Worm (Caenorhabditis elegans) whole organism, mixed stage, embryonic: ENCODE measurements around the gene cutl-26.

Experiments used
- M03D4.4 ChIP-seq: sonication (generic microtip); optimal IDR thresholded peaks from 2 replicates; lab custom pipeline; 2017; ENCODE audit warnings: mild to moderate bottlenecking, missing genetic modification characterization, missing compliant biosample characterization
- bed-3 ChIP-seq: fragments of 200-800 bp; sonication (Bioruptor generic); optimal IDR thresholded peaks from 3 replicates; lab custom pipeline; 2018; ENCODE audit warnings: mild to moderate bottlenecking, missing genetic modification characterization, moderate library complexity, missing compliant biosample characterization
- blmp-1 ChIP-seq: fragments of 150-350 bp; optimal IDR thresholded peaks from 2 replicates; lab custom pipeline; 2014; ENCODE audit warnings: missing biosample characterization, missing genetic modification characterization
- ceh-39 ChIP-seq: fragments of 150-350 bp; optimal IDR thresholded peaks from 2 replicates; lab custom pipeline; 2014; ENCODE audit warnings: missing biosample characterization, missing genetic modification characterization
- ceh-43 ChIP-seq: fragments of 200-800 bp; sonication (Bioruptor generic); optimal IDR thresholded peaks from 2 replicates; lab custom pipeline; 2018; ENCODE audit warnings: mild to moderate bottlenecking, missing genetic modification characterization, moderate library complexity, missing compliant biosample characterization
- ceh-83 ChIP-seq: fragments of 200-800 bp; sonication (Bioruptor generic); optimal IDR thresholded peaks from 2 replicates; lab custom pipeline; 2018; ENCODE audit warnings: mild to moderate bottlenecking, missing genetic modification characterization, missing compliant biosample characterization
- ces-1 ChIP-seq: fragments of 150-350 bp; optimal IDR thresholded peaks from 2 replicates; lab custom pipeline; 2014; ENCODE audit warnings: missing biosample characterization, missing genetic modification reagents, missing genetic modification characterization
- cnd-1 ChIP-seq: fragments of 200-800 bp; sonication (Bioruptor generic); optimal IDR thresholded peaks from 2 replicates; lab custom pipeline; 2018; ENCODE audit warnings: mild to moderate bottlenecking, missing genetic modification characterization, missing compliant biosample characterization
- elt-1 ChIP-seq: sonication (generic microtip); optimal IDR thresholded peaks from 2 replicates; lab custom pipeline; 2017; ENCODE audit warnings: missing genetic modification characterization, mild to moderate bottlenecking, missing compliant biosample characterization, antibody characterized with exemption, moderate library complexity, borderline replicate concordance; ENCODE audit not compliant: insufficient read depth
- elt-3 ChIP-seq: fragments of 150-350 bp; optimal IDR thresholded peaks from 2 replicates; lab custom pipeline; 2014; ENCODE audit warnings: missing biosample characterization, missing genetic modification characterization
- flh-1 ChIP-seq: fragments of 200-800 bp; sonication (Bioruptor generic); optimal IDR thresholded peaks from 2 replicates; lab custom pipeline; 2018; ENCODE audit warnings: mild to moderate bottlenecking, missing genetic modification characterization, moderate library complexity, missing compliant biosample characterization
- ham-2 ChIP-seq: fragments of 200-800 bp; sonication (Bioruptor generic); optimal IDR thresholded peaks from 2 replicates; lab custom pipeline; 2018; ENCODE audit warnings: mild to moderate bottlenecking, missing genetic modification characterization, missing compliant biosample characterization
- hlh-1 ChIP-seq: fragments of 150-350 bp; optimal IDR thresholded peaks from 2 replicates; lab custom pipeline; 2014; ENCODE audit warnings: missing biosample characterization, missing genetic modification reagents, missing genetic modification characterization
- lin-13 ChIP-seq: fragments of 150-350 bp; optimal IDR thresholded peaks from 2 replicates; lab custom pipeline; 2014; ENCODE audit warnings: missing biosample characterization, missing genetic modification characterization
- lsy-2 ChIP-seq: fragments of 150-350 bp; optimal IDR thresholded peaks from 2 replicates; lab custom pipeline; 2014; ENCODE audit warnings: missing biosample characterization, missing genetic modification characterization
- mab-5 ChIP-seq: fragments of 150-350 bp; optimal IDR thresholded peaks from 2 replicates; lab custom pipeline; 2014; ENCODE audit warnings: missing biosample characterization, missing genetic modification characterization
- mep-1 ChIP-seq: fragments of 150-350 bp; optimal IDR thresholded peaks from 2 replicates; lab custom pipeline; 2017; ENCODE audit warnings: missing biosample characterization, missing genetic modification reagents, missing genetic modification characterization, inconsistent platforms
- mls-2 ChIP-seq: sonication (generic microtip); optimal IDR thresholded peaks from 2 replicates; lab custom pipeline; 2016; ENCODE audit warnings: mild to moderate bottlenecking, missing genetic modification characterization, moderate library complexity, missing compliant biosample characterization
- nhr-12 ChIP-seq: fragments of 150-350 bp; optimal IDR thresholded peaks from 2 replicates; lab custom pipeline; 2014; ENCODE audit warnings: missing biosample characterization, missing genetic modification characterization
- nhr-2 ChIP-seq: fragments of 150-350 bp; optimal IDR thresholded peaks from 2 replicates; lab custom pipeline; 2014; ENCODE audit warnings: missing biosample characterization, missing genetic modification characterization
- nhr-237 ChIP-seq: fragments of 150-350 bp; optimal IDR thresholded peaks from 2 replicates; lab custom pipeline; 2014; ENCODE audit warnings: missing biosample characterization, missing genetic modification characterization
- nhr-76 ChIP-seq: sonication (generic microtip); optimal IDR thresholded peaks from 2 replicates; lab custom pipeline; 2017; ENCODE audit warnings: missing biosample characterization, missing genetic modification characterization
- pha-4 ChIP-seq: fragments of 150-350 bp; optimal IDR thresholded peaks from 2 replicates; lab custom pipeline; 2018; ENCODE audit warnings: missing biosample characterization, missing genetic modification reagents, missing genetic modification characterization
- sem-2 ChIP-seq: fragments of 200-800 bp; sonication (Bioruptor generic); optimal IDR thresholded peaks from 2 replicates; lab custom pipeline; 2018; ENCODE audit warnings: mild to moderate bottlenecking, missing genetic modification characterization, missing compliant biosample characterization
- sptf-1 ChIP-seq: sonication (generic microtip); optimal IDR thresholded peaks from 2 replicates; lab custom pipeline; 2017; ENCODE audit warnings: mild to moderate bottlenecking, missing genetic modification characterization, moderate library complexity, missing compliant biosample characterization
- tbx-8 ChIP-seq: fragments of 200-800 bp; sonication (Bioruptor generic); optimal IDR thresholded peaks from 2 replicates; lab custom pipeline; 2018; ENCODE audit warnings: mild to moderate bottlenecking, missing genetic modification characterization, moderate library complexity, missing compliant biosample characterization
- unc-120 ChIP-seq: sonication (generic microtip); optimal IDR thresholded peaks from 2 replicates; lab custom pipeline; 2017; ENCODE audit warnings: missing genetic modification characterization, missing compliant biosample characterization; ENCODE audit not compliant: poor library complexity, severe bottlenecking
- unc-39 ChIP-seq: fragments of 150-350 bp; optimal IDR thresholded peaks from 2 replicates; lab custom pipeline; 2014; ENCODE audit warnings: missing biosample characterization, missing genetic modification characterization
- unc-62 ChIP-seq: fragments of 150-350 bp; optimal IDR thresholded peaks from 2 replicates; lab custom pipeline; 2014; ENCODE audit warnings: missing biosample characterization, missing genetic modification reagents, missing genetic modification characterization
- zip-8 ChIP-seq: fragments of 150-350 bp; optimal IDR thresholded peaks from 2 replicates; lab custom pipeline; 2014; ENCODE audit warnings: missing biosample characterization, missing genetic modification characterization

cutl-26 gene

DNA sequence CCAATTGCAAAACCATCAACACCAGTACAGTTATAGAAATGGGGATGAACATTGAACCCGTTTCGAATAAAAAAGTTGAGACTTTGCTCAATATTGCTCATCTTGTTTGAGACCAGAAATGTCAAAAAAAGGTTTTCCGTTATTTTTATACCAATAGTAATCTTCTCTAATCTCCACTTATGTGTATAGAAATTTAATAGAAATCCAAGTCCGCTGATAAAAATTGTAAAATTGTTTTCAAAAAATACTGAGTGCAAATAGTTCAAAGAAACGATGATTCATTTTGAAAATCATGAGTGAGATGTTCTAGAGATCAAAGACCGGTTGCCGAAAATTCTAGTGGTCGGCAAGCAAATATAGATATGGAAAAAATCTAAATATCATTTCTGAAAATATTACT lies 11.8 kb upstream of the cutl-26 start, which contains the start of gene Y55F3C.10:
TSS of gene Y55F3C.10 (minus strand) at position 101 of the 400 bp plus-strand sequence.
- TF ChIP-seq ceh-83 (GFP tag; lab: Kevin White, UChicago) = no peak
- no peak for TF ChIP-seq nhr-76 (tag; lab: Kevin White, UChicago)
- no peak for TF ChIP-seq mep-1 (tag; lab: Kevin White, UChicago)

DNA sequence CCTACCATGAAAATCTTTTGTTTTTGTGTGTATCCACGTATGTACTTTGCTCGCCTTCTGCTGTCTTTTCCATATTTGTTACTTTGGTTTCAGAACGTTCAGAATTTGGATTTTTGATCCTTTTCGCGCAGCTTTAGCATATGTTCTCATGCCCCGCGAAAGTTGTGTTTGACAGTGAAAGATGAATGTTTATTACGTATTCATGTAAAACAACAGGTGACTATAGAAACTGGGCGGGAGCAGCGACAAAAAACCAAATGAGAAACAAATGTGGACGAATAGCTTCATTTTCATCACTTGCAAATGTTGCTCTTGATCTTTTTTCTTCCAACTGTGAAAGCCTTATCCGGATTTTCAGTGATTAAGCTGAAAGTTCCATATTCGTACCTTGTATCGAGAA lies 8.8 kb upstream of the cutl-26 start, which contains the start of gene clec-164:
TSS of gene clec-164 (plus strand) at position 301 of the 400 bp plus-strand sequence.
- TF ChIP-seq ceh-39 (tag; lab: Kevin White, UChicago) (no peak), unc-62 (GFP tag; lab: Kevin White, UChicago) (no peak), sem-2 (GFP tag; lab: Kevin White, UChicago) (no peak), elt-3 (no peak), nhr-237 (tag; lab: Kevin White, UChicago) (no peak), cnd-1 (tag; lab: Kevin White, UChicago) (no peak), unc-39 (tag; lab: Kevin White, UChicago) (no peak), flh-1 (no peak), lsy-2 (tag; lab: Kevin White, UChicago) (no peak), ces-1 (GFP tag; lab: Kevin White, UChicago) (no peak), nhr-12 (tag; lab: Kevin White, UChicago) (no peak), ceh-43 (no peak), hlh-1 (tag; lab: Kevin White, UChicago) (no peak), mls-2 (tag; lab: Kevin White, UChicago) (no peak), mep-1 (tag; lab: Kevin White, UChicago) (no peak), zip-8 (tag; lab: Kevin White, UChicago) (no peak)
- TF ChIP-seq, all 35 proteins: peak for 0

- no peak for TF ChIP-seq unc-39 (tag; lab: Kevin White, UChicago)
- no peak for TF ChIP-seq bed-3
- TF ChIP-seq mls-2 (tag; lab: Kevin White, UChicago) = no peak
- TF ChIP-seq ceh-83 (GFP tag; lab: Kevin White, UChicago) = peak; percentile 4
- peak; percentile 93 for TF ChIP-seq ces-1 (GFP tag; lab: Kevin White, UChicago)
These were observed 7.9 kb upstream of the cutl-26 start for ce11 chrIV:715433-715832.

DNA sequence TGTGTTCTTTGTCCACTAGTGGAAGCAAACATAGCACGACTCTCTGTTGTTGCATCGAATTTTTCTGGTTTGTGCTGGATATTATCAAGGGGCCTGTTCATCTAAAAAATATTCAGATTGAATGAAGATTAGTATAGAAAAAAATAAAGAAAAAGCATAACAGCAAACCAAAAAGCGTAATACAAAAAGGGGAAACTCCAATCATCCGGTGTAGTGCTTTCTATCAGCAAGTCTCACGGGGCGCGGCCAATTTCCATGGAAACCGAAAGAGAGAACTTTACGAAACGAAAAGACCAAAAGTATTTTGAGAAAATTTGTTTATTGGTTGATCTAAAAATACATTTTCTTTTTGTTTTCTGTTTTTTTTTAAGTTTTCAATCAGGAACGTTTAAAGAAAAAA lies 9.2 kb downstream of the cutl-26 start, which contains the start of gene Y55F3C.17:
TSS of gene Y55F3C.17 (minus strand) at position 101 of the 400 bp plus-strand sequence.
- TF ChIP-seq pha-4 (tag; lab: Kevin White, UChicago) = no peak
- TF ChIP-seq cnd-1 (tag; lab: Kevin White, UChicago) = no peak
- TF ChIP-seq lin-13 = no peak
- TF ChIP-seq M03D4.4 (tag; lab: Kevin White, UChicago) = no peak
- TF ChIP-seq nhr-2 (tag; lab: Kevin White, UChicago) = no peak
- no peak for TF ChIP-seq nhr-12 (tag; lab: Kevin White, UChicago)
- TF ChIP-seq ceh-43 = no peak
- no peak for TF ChIP-seq mep-1 (tag; lab: Kevin White, UChicago)
- TF ChIP-seq blmp-1 = no peak
- TF ChIP-seq ham-2 (GFP tag; lab: Kevin White, UChicago) = no peak
- TF ChIP-seq mls-2 (tag; lab: Kevin White, UChicago) = no peak
- no peak for TF ChIP-seq elt-1 (tag; lab: Kevin White, UChicago)
- TF ChIP-seq unc-62 (GFP tag; lab: Kevin White, UChicago) = no peak
- no peak for TF ChIP-seq ceh-39 (tag; lab: Kevin White, UChicago)
- TF ChIP-seq elt-3 = no peak

DNA sequence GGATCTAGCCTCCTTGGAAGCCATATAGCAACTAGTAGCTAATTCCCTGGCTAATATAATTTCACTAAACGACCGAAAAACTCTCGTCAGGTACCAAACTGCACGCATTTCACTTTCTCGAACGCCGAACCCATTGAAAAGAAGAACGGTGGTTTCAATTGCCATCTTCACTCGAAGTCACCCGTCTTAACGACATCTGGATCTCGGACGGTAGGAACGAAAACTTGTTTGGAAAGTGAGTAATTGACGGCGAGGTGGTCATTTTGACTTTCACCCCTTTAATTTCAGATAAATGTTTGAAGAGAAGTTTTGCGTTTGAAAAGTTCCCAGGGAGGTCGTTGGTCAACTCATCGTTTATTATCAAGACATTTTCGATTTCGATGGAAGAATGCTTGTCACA lies 22.8 kb downstream of the cutl-26 start:
- no peak for TF ChIP-seq elt-3

DNA sequence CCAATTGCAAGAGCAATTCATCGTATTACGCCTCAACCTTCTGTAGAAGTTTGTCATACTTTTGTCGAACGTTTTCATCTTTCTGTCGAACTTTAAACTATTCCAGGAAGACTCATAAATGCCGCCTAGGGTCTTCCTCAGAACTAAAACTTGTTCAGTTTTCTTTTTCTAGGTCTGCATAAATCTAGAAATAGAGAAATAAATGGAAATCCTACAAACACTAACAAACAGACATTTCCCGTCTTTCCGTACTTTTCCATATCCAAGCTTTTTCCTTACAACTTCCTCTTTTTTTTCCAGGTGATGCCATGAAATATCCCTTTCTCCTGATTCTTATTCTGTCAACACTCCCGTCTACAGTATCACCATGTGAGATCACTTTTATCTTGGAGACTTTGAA lies 23.3 kb downstream of the cutl-26 start, which contains the start of gene cutl-28:
TSS of gene cutl-28 (plus strand) at position 301 of the 400 bp plus-strand sequence.
- TF ChIP-seq lin-13 (no peak), bed-3 (no peak), ces-1 (GFP tag; lab: Kevin White, UChicago) (no peak), elt-1 (tag; lab: Kevin White, UChicago) (no peak), ceh-43 (no peak), ceh-39 (tag; lab: Kevin White, UChicago) (no peak), nhr-237 (tag; lab: Kevin White, UChicago) (no peak), flh-1 (no peak), cnd-1 (tag; lab: Kevin White, UChicago) (no peak), mab-5 (tag; lab: Kevin White, UChicago) (no peak), mep-1 (tag; lab: Kevin White, UChicago) (no peak), sptf-1 (no peak), M03D4.4 (tag; lab: Kevin White, UChicago) (no peak), ham-2 (GFP tag; lab: Kevin White, UChicago) (no peak), unc-120 (no peak), tbx-8 (no peak), unc-39 (tag; lab: Kevin White, UChicago) (no peak)
